Worm (Caenorhabditis elegans) whole organism, early embryonic: Measurements from ENCODE around the gene swp-1.
A peak's percentile ranks its signal among the peaks of the same experiment; 100 is the strongest.

Experiments
- F13C5.2 ChIP-seq: sonication (generic microtip); optimal IDR thresholded peaks from 2 replicates; lab custom pipeline; 2017; ENCODE audit warnings: mild to moderate bottlenecking, missing genetic modification characterization, inconsistent platforms, missing compliant biosample characterization
- aly-1 ChIP-seq: sonication (generic microtip); optimal IDR thresholded peaks from 2 replicates; lab custom pipeline; 2016; ENCODE audit warnings: missing genetic modification characterization, missing compliant biosample characterization
- ama-1 ChIP-seq: fragments of 150-350 bp; optimal IDR thresholded peaks from 2 replicates; lab custom pipeline; 2014
- ceh-13 ChIP-seq: fragments of 200-800 bp; sonication (Bioruptor generic); optimal IDR thresholded peaks from 2 replicates; lab custom pipeline; 2018; ENCODE audit warnings: mild to moderate bottlenecking, missing genetic modification characterization, missing compliant biosample characterization
- ceh-36 ChIP-seq: sonication (generic microtip); optimal IDR thresholded peaks from 2 replicates; lab custom pipeline; 2016; ENCODE audit warnings: missing genetic modification characterization, inconsistent platforms, missing compliant biosample characterization
- ets-7 ChIP-seq: sonication (generic microtip); optimal IDR thresholded peaks from 2 replicates; lab custom pipeline; 2016; ENCODE audit warnings: missing genotype, missing genetic modification characterization, missing compliant biosample characterization
- flt-1 ChIP-seq: fragments of 200-800 bp; sonication (Bioruptor generic); IDR thresholded peaks from 2 replicates; pipeline ENCODE4 v1.3.6; 2022; ENCODE audit warnings: missing genetic modification characterization, missing compliant biosample characterization
- hmbx-1 ChIP-seq: sonication (generic microtip); optimal IDR thresholded peaks from 2 replicates; lab custom pipeline; 2016; ENCODE audit warnings: mild to moderate bottlenecking, missing genetic modification characterization, missing compliant biosample characterization
- hnd-1 ChIP-seq: sonication (generic microtip); optimal IDR thresholded peaks from 2 replicates; lab custom pipeline; 2016; ENCODE audit warnings: missing genetic modification characterization, missing compliant biosample characterization
- pes-1 ChIP-seq: fragments of 200-800 bp; sonication (Bioruptor generic); IDR thresholded peaks from 2 replicates; pipeline ENCODE4 v1.3.6; 2022; ENCODE audit warnings: missing genetic modification reagents, missing genetic modification characterization, missing compliant biosample characterization
- scrt-1 ChIP-seq: fragments of 200-800 bp; sonication (Bioruptor generic); IDR thresholded peaks from 2 replicates; pipeline ENCODE4 v1.3.6; 2022; ENCODE audit warnings: missing genetic modification characterization, missing compliant biosample characterization
- sea-1 ChIP-seq: fragments of 200-800 bp; sonication (Bioruptor generic); conservative IDR thresholded peaks from 2 replicates; pipeline ENCODE4 v1.3.6; 2022; ENCODE audit warnings: missing genetic modification characterization, missing compliant biosample characterization
- tbx-37 ChIP-seq: fragments of 200-800 bp; sonication (Bioruptor generic); conservative IDR thresholded peaks from 2 replicates; pipeline ENCODE4 v1.3.6; 2022; ENCODE audit warnings: missing genetic modification reagents, missing genetic modification characterization, missing compliant biosample characterization
- tra-4 ChIP-seq: sonication (generic microtip); optimal IDR thresholded peaks from 2 replicates; lab custom pipeline; 2017; ENCODE audit warnings: missing genetic modification characterization, missing compliant biosample characterization

Gene swp-1

DNA sequence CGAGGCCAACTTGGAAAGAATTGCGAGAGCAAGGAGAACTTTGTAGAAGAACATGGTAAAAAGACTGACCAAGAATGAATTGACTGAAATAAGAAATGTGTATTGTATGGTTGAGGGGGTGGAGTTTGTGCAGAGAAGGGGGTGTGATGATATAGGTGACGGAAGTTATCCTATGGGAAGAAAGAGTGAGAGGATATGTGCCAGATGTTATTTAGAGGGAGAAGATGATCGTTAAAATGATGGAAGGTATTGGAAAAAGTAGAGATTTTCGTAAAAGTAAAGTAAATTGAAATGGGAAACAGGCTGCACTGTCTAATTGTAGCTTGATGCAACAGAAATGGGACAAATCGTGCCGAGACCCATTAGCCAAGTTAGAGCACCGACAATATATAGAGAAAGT is 48.4 kb downstream of the swp-1 start, which contains the start of gene sdz-21:
Gene sdz-21, minus strand, starts transcription at position 101 of the 400 bp plus-strand sequence.
- TF ChIP-seq sea-1 (GFP tag; lab: Robert Waterston, UW) (no peak), aly-1 (tag; lab: Kevin White, UChicago) (no peak), pes-1 (GFP tag; lab: Robert Waterston, UW) (no peak), scrt-1 (no peak), ama-1 (lab: Kevin White, UChicago) (no peak), ceh-36 (tag; lab: Kevin White, UChicago) (no peak), tra-4 (tag; lab: Kevin White, UChicago) (no peak), tbx-37 (no peak), flt-1 (GFP tag; lab: Robert Waterston, UW) (no peak), ets-7 (tag; lab: Kevin White, UChicago) (no peak), hnd-1 (tag; lab: Kevin White, UChicago) (no peak), hmbx-1 (tag; lab: Kevin White, UChicago) (no peak)

DNA sequence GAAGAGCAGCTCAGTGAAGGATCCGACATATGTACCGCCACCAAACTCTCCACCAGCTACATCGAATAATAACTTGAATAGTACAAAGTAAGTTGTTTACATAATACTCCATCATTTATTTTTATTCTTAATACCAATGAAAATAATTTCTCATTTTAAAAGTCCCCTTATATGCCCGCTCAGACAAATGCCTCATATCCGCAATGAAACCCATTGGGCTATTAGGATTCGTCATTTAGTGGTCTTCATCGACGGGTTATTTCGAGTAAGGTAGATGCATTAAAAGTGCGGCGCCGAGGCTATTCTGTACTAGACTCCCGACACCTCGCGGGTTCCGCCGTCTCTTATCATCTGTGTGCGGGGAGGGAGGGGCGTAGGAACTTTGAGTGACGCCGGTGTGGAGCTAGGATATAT is 51.6 kb downstream of the swp-1 start:
- no peak for TF ChIP-seq ama-1 (lab: Kevin White, UChicago)
- no peak for TF ChIP-seq ceh-13 (GFP tag; lab: Kevin White, UChicago)
- 0 out of 2 replicates have a peak, but pooled peaks have one; percentile 29 for TF ChIP-seq pes-1 (GFP tag; lab: Robert Waterston, UW)
- no peak for TF ChIP-seq F13C5.2 (tag; lab: Kevin White, UChicago)
- TF ChIP-seq hmbx-1 (tag; lab: Kevin White, UChicago) = no peak
- no peak for TF ChIP-seq ceh-36 (tag; lab: Kevin White, UChicago)
- TF ChIP-seq sea-1 (GFP tag; lab: Robert Waterston, UW) = no peak
